Worm (Caenorhabditis elegans): ENCODE data around the gene Y55F3AR.2.

- TF ChIP-seq tbx-9 (tag; optimal IDR thresholded peaks at IDR 0.05; ENCODE audit: borderline replicate concordance), result no peak
- TF ChIP-seq him-1 (tag; optimal IDR thresholded peaks at IDR 0.05), result no peak
- no peak for TF ChIP-seq sptf-2 (GFP tag; optimal IDR thresholded peaks at IDR 0.05)
- TF ChIP-seq nfya-1 (tag; optimal IDR thresholded peaks at IDR 0.05; ENCODE audit: borderline replicate concordance, insufficient read depth), result no peak
- TF ChIP-seq pha-4 (tag; optimal IDR thresholded peaks at IDR 0.05), result no peak
- no peak for TF ChIP-seq mes-4 (tag; optimal IDR thresholded peaks at IDR 0.05)
These were observed 39.6 kb upstream of the Y55F3AR.2 start, which contains the start of gene dcap-1 for ce11 chrIV:1054736-1055135.
